Worm (Caenorhabditis elegans) whole organism, L4 larva: ENCODE data around the gene lin-2.

Experiments used
- F37D6.2 ChIP-seq: sonication (generic microtip); optimal IDR thresholded peaks from 2 replicates; lab custom pipeline; 2016; ENCODE audit warnings: mild to moderate bottlenecking, missing genetic modification characterization, missing compliant biosample characterization
- aha-1 ChIP-seq: fragments of 150-350 bp; peaks from one replicate; lab custom pipeline; 2014; ENCODE audit warnings: missing biosample characterization, missing genetic modification characterization
- arid-1 ChIP-seq: fragments of 200-800 bp; sonication (Bioruptor generic); conservative IDR thresholded peaks from 2 replicates; pipeline ENCODE4 v1.3.6; 2022; ENCODE audit warnings: missing genetic modification reagents, missing genetic modification characterization, missing compliant biosample characterization
- attf-4 ChIP-seq: sonication (generic microtip); optimal IDR thresholded peaks from 3 replicates; lab custom pipeline; 2017; ENCODE audit warnings: missing biosample characterization, missing genetic modification characterization
- ceh-20 ChIP-seq: fragments of 200-800 bp; sonication (Bioruptor generic); IDR thresholded peaks from 2 replicates; pipeline ENCODE4 v1.3.6; 2022; ENCODE audit warnings: missing genetic modification reagents, missing genetic modification characterization, missing compliant biosample characterization
- ceh-28 ChIP-seq: fragments of 150-350 bp; optimal IDR thresholded peaks from 2 replicates; lab custom pipeline; 2014; ENCODE audit warnings: missing biosample characterization, missing genetic modification reagents, missing genetic modification characterization
- cey-2 ChIP-seq: sonication (generic microtip); optimal IDR thresholded peaks from 3 replicates; lab custom pipeline; 2017; ENCODE audit warnings: missing genetic modification characterization, mild to moderate bottlenecking, missing compliant biosample characterization, antibody characterized with exemption, borderline replicate concordance; ENCODE audit not compliant: insufficient read depth
- ctbp-1 ChIP-seq: fragments of 200-800 bp; sonication (Bioruptor generic); IDR thresholded peaks from 2 replicates; pipeline ENCODE4 v1.3.6; 2022; ENCODE audit warnings: missing genetic modification reagents, missing genetic modification characterization, missing compliant biosample characterization
- daf-16 ChIP-seq, 3 experiments: sonication (generic microtip); optimal IDR thresholded peaks; 2 replicates each; lab custom pipeline; 2016 to 2017; ENCODE audit warnings: missing genetic modification characterization in 3 of 3, missing genetic modification reagents in 3 of 3, mild to moderate bottlenecking in 2 of 3, missing compliant biosample characterization in 2 of 3, missing biosample characterization in 1 of 3, moderate library complexity in 1 of 3
- daf-19 ChIP-seq: fragments of 200-800 bp; sonication (Bioruptor generic); conservative IDR thresholded peaks from 2 replicates; pipeline ENCODE4 v1.3.6; 2022; ENCODE audit warnings: missing genetic modification characterization, missing compliant biosample characterization
- dmd-6 ChIP-seq: fragments of 200-800 bp; sonication (Bioruptor generic); IDR thresholded peaks from 2 replicates; pipeline ENCODE4 v1.3.6; 2022; ENCODE audit warnings: missing genetic modification reagents, missing genetic modification characterization, missing compliant biosample characterization
- dmd-9 ChIP-seq: fragments of 200-800 bp; sonication (Bioruptor generic); IDR thresholded peaks from 2 replicates; pipeline ENCODE4 v1.3.6; 2022; ENCODE audit warnings: missing genetic modification reagents, missing genetic modification characterization, missing compliant biosample characterization
- dpl-1 ChIP-seq: fragments of 150-350 bp; optimal IDR thresholded peaks from 2 replicates; lab custom pipeline; 2014; ENCODE audit warnings: missing biosample characterization, missing genetic modification reagents, missing genetic modification characterization
- dve-1 ChIP-seq: sonication (generic microtip); optimal IDR thresholded peaks from 2 replicates; lab custom pipeline; 2017; ENCODE audit warnings: antibody characterized with exemption, mild to moderate bottlenecking, missing genetic modification characterization, missing compliant biosample characterization; ENCODE audit not compliant: insufficient read depth
- egl-27 ChIP-seq: sonication (generic microtip); optimal IDR thresholded peaks from 3 replicates; lab custom pipeline; 2017; ENCODE audit warnings: missing biosample characterization, missing genetic modification reagents, missing genetic modification characterization
- fkh-10 ChIP-seq: fragments of 150-350 bp; optimal IDR thresholded peaks from 2 replicates; lab custom pipeline; 2014; ENCODE audit warnings: missing biosample characterization, missing genetic modification reagents, missing genetic modification characterization
- hif-1 ChIP-seq, 2 experiments: sonication (generic microtip); optimal IDR thresholded peaks; 2 replicates each; lab custom pipeline; 2016 to 2017; ENCODE audit warnings: missing compliant biosample characterization in 2 of 2, missing genetic modification characterization in 2 of 2, missing genetic modification reagents in 2 of 2, missing genotype in 2 of 2, mild to moderate bottlenecking in 1 of 2
- hlh-11 ChIP-seq: fragments of 200-800 bp; sonication (Bioruptor generic); optimal IDR thresholded peaks from 2 replicates; lab custom pipeline; 2018; ENCODE audit warnings: mild to moderate bottlenecking, missing genetic modification characterization, missing compliant biosample characterization
- hlh-30 ChIP-seq: sonication (generic microtip); optimal IDR thresholded peaks from 2 replicates; lab custom pipeline; 2017; ENCODE audit warnings: antibody characterized with exemption, mild to moderate bottlenecking, missing genetic modification characterization, missing compliant biosample characterization; ENCODE audit not compliant: insufficient read depth
- hmg-1.1 ChIP-seq: fragments of 200-800 bp; sonication (Bioruptor generic); IDR thresholded peaks from 2 replicates; pipeline ENCODE4 v1.3.6; 2022; ENCODE audit warnings: missing genetic modification reagents, missing genetic modification characterization, missing compliant biosample characterization
- jun-1 ChIP-seq: fragments of 150-350 bp; optimal IDR thresholded peaks from 2 replicates; lab custom pipeline; 2014; ENCODE audit warnings: missing biosample characterization, missing genetic modification reagents, missing genetic modification characterization
- lin-13 ChIP-seq: fragments of 150-350 bp; optimal IDR thresholded peaks from 2 replicates; lab custom pipeline; 2014; ENCODE audit warnings: missing biosample characterization, missing genetic modification reagents, missing genetic modification characterization
- lin-15B ChIP-seq: fragments of 150-350 bp; sonication (generic microtip); optimal IDR thresholded peaks from 3 replicates; lab custom pipeline; 2014; ENCODE audit warnings: missing biosample characterization, missing genetic modification characterization
- mdl-1 ChIP-seq, 2 experiments: fragments of 150-350 bp in 1 of 2; sonication (generic microtip) in 1 of 2; optimal IDR thresholded peaks; 2 replicates each; lab custom pipeline; 2014 to 2017; ENCODE audit warnings: missing biosample characterization in 2 of 2, missing genetic modification characterization in 2 of 2
- mep-1 ChIP-seq: fragments of 150-350 bp; sonication (generic microtip); optimal IDR thresholded peaks from 3 replicates; lab custom pipeline; 2014; ENCODE audit warnings: missing biosample characterization, missing genetic modification characterization
- mes-2 ChIP-seq: sonication (generic microtip); optimal IDR thresholded peaks from 2 replicates; lab custom pipeline; 2016; ENCODE audit warnings: missing genotype, mild to moderate bottlenecking, missing genetic modification characterization, missing compliant biosample characterization; ENCODE audit not compliant: poor library complexity, severe bottlenecking
- mxl-3 ChIP-seq: fragments of 200-800 bp; sonication (Bioruptor generic); optimal IDR thresholded peaks from 2 replicates; lab custom pipeline; 2018; ENCODE audit warnings: mild to moderate bottlenecking, missing genetic modification characterization, missing compliant biosample characterization
- nhr-10 ChIP-seq: fragments of 150-350 bp; optimal IDR thresholded peaks from 2 replicates; lab custom pipeline; 2014; ENCODE audit warnings: missing biosample characterization, missing genetic modification characterization
- nhr-102 ChIP-seq: sonication (generic microtip); optimal IDR thresholded peaks from 2 replicates; lab custom pipeline; 2016; ENCODE audit warnings: mild to moderate bottlenecking, missing genetic modification characterization, moderate library complexity, missing compliant biosample characterization
- nhr-11 ChIP-seq: fragments of 150-350 bp; optimal IDR thresholded peaks from 2 replicates; lab custom pipeline; 2014; ENCODE audit warnings: missing biosample characterization, missing genetic modification characterization
- nhr-28 ChIP-seq: fragments of 150-350 bp; optimal IDR thresholded peaks from 2 replicates; lab custom pipeline; 2014; ENCODE audit warnings: missing biosample characterization, missing genetic modification characterization
- nhr-48 ChIP-seq: sonication (generic microtip); optimal IDR thresholded peaks from 2 replicates; lab custom pipeline; 2016; ENCODE audit warnings: mild to moderate bottlenecking, missing genetic modification characterization, missing compliant biosample characterization
- nhr-76 ChIP-seq: fragments of 150-350 bp; optimal IDR thresholded peaks from 2 replicates; lab custom pipeline; 2014; ENCODE audit warnings: missing biosample characterization, missing genetic modification characterization
- nhr-77 ChIP-seq: fragments of 150-350 bp; optimal IDR thresholded peaks from 2 replicates; lab custom pipeline; 2014; ENCODE audit warnings: missing biosample characterization, missing genetic modification characterization
- php-3 ChIP-seq: fragments of 200-800 bp; sonication (Bioruptor generic); IDR thresholded peaks from 2 replicates; pipeline ENCODE4 v1.3.6; 2022; ENCODE audit warnings: missing genetic modification reagents, missing genetic modification characterization, missing compliant biosample characterization
- pqm-1 ChIP-seq: sonication (generic microtip); optimal IDR thresholded peaks from 2 replicates; lab custom pipeline; 2017; ENCODE audit warnings: missing biosample characterization, missing genetic modification characterization
- sdz-12 ChIP-seq: fragments of 200-800 bp; sonication (Bioruptor generic); optimal IDR thresholded peaks from 2 replicates; lab custom pipeline; 2018; ENCODE audit warnings: mild to moderate bottlenecking, missing genetic modification characterization, missing compliant biosample characterization
- snpc-4 ChIP-seq: fragments of 150-350 bp; optimal IDR thresholded peaks from 2 replicates; lab custom pipeline; 2014; ENCODE audit warnings: missing biosample characterization, missing genetic modification characterization
- tag-97 ChIP-seq: fragments of 200-800 bp; sonication (Bioruptor generic); IDR thresholded peaks from 2 replicates; pipeline ENCODE4 v1.3.6; 2022; ENCODE audit warnings: missing genetic modification characterization, missing compliant biosample characterization
- tra-1 ChIP-seq: fragments of 200-800 bp; sonication (Bioruptor generic); IDR thresholded peaks from 2 replicates; pipeline ENCODE4 v1.3.6; 2022; ENCODE audit warnings: missing genetic modification reagents, missing genetic modification characterization, missing compliant biosample characterization
- unc-62 ChIP-seq, 3 experiments: fragments of 150-350 bp in 1 of 3; sonication (generic microtip); optimal IDR thresholded peaks in 2 of 3; peaks in 1 of 3; 1 replicate in 1 of 3; 2 replicates in 2 of 3; lab custom pipeline; 2014 to 2017; ENCODE audit warnings: missing biosample characterization in 3 of 3, missing genetic modification characterization in 3 of 3, missing genetic modification reagents in 3 of 3, missing genotype in 1 of 3

Gene lin-2

DNA sequence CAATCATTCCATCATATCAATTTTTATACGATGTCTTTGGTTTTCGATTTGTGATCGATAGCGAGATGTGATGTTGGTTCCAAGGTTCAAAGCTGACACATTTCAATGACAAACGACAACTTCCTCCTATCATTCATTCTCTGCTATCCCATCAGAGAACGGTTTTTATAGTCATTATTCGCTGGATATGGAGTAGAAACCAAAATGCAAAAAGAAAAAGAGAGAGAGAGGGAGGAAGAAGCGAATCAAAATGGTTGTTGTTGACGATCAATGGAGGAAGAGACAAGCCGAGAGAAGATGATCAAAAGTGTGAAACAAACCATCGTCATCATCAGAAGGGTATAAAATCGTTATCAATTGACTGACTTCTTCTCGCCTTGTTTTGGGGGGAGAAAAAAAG, 11.6 kb upstream of the lin-2 start, which contains the start of gene T24D3.2:
Gene T24D3.2 (plus strand): TSS at position 304 of the 400 bp plus-strand sequence.
- TF ChIP-seq aha-1 (tag; lab: Kevin White, UChicago) (peak; percentile 69), nhr-28 (tag; lab: Kevin White, UChicago) (peak; percentile 90), hlh-11 (tag; lab: Kevin White, UChicago) (peak; percentile 75), mep-1 (peak; percentile 24), lin-15B (tag; lab: Kevin White, UChicago) (no peak), hlh-30 (tag; lab: Kevin White, UChicago) (no peak), nhr-10 (tag; lab: Kevin White, UChicago) (peak; percentile 92), ceh-20 (GFP tag; lab: Robert Waterston, UW) (peak; percentile 62; the same call in 1 of the 2 replicates), mdl-1 (tag; optimal IDR thresholded peaks at IDR 0.05; lab: Kevin White, UChicago) (peak; percentile 34 to 64), nhr-102 (tag; lab: Kevin White, UChicago) (peak; percentile 3), pqm-1 (tag; lab: Kevin White, UChicago) (no peak), cey-2 (tag; lab: Kevin White, UChicago) (peak; percentile 74), nhr-76 (peak; percentile 73), mxl-3 (peak; percentile 38), nhr-77 (tag; lab: Kevin White, UChicago) (peak; percentile 35), nhr-48 (tag; lab: Kevin White, UChicago) (peak; percentile 88), dmd-6 (GFP tag; lab: Robert Waterston, UW) (peak; percentile 51), ceh-28 (tag; lab: Kevin White, UChicago) (no peak), tra-1 (peak; percentile 74; the same call in 1 of the 2 replicates), dve-1 (peak; percentile 10)
- TF ChIP-seq, all 104 proteins: peak for 16

- no peak for TF ChIP-seq egl-27 (tag; lab: Kevin White, UChicago)
- peak in 1 of 2 experiments; percentile 21 for TF ChIP-seq unc-62 (GFP tag; optimal IDR thresholded peaks at IDR 0.05 in 1 of 2; lab: Kevin White, UChicago)
- no peak for TF ChIP-seq unc-62 (tag; optimal IDR thresholded peaks at IDR 0.05; lab: Kevin White, UChicago)
- TF ChIP-seq ceh-28 (tag; lab: Kevin White, UChicago): no peak
- no peak for TF ChIP-seq hif-1 (tag; optimal IDR thresholded peaks at IDR 0.05; lab: Kevin White, UChicago)
- TF ChIP-seq fkh-10 (GFP tag; lab: Kevin White, UChicago): no peak
- no peak for TF ChIP-seq nhr-11 (tag; lab: Kevin White, UChicago)
- peak; percentile 25 for TF ChIP-seq nhr-77 (tag; lab: Kevin White, UChicago)
- TF ChIP-seq lin-13: no peak
- TF ChIP-seq mdl-1 (tag; optimal IDR thresholded peaks at IDR 0.05; lab: Kevin White, UChicago): peak in 1 of 2 experiments; percentile 50
- no peak for TF ChIP-seq tag-97 (GFP tag; lab: Robert Waterston, UW)
- TF ChIP-seq php-3 (GFP tag; lab: Robert Waterston, UW): no peak
- TF ChIP-seq nhr-76: peak; percentile 23
- TF ChIP-seq dmd-6 (GFP tag; lab: Robert Waterston, UW): peak; percentile 48; the same call in 1 of the 2 replicates
- 0 out of 2 replicates have a peak, but pooled peaks have one; percentile 27 for TF ChIP-seq tra-1
- TF ChIP-seq hlh-30 (tag; lab: Kevin White, UChicago): peak; percentile 69
- TF ChIP-seq snpc-4 (tag; lab: Kevin White, UChicago): no peak
- TF ChIP-seq dve-1: peak; percentile 0
- peak; percentile 31 for TF ChIP-seq hlh-11 (tag; lab: Kevin White, UChicago)
- no peak for TF ChIP-seq arid-1
- TF ChIP-seq mep-1: peak; percentile 22
- peak; percentile 52 for TF ChIP-seq nhr-28 (tag; lab: Kevin White, UChicago)
- TF ChIP-seq, all 104 proteins: peak for 11
Observed at ce11 chrX:12422580-12422979, 8.7 kb upstream of the lin-2 start.

DNA sequence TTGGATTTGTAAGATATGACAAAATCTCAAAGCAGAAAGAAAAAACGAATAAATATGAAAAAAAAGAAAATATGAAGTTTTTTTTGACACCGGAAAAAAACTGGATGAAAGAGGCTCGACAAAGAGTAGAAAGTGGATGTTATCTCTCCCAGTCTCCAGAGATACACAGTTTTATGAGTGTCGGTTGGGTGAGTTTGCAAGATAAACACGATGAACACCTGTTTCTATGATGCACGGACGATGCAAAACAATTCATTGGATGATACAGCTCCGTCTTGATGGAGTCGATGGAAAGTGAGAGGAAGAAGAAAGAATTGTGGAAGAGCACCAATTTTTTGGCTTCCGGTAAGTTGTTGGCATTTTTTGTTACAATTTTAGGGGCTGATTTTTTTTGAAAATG, 2.0 kb upstream of the lin-2 start:
- TF ChIP-seq daf-16 (GFP tag; optimal IDR thresholded peaks at IDR 0.05; lab: Kevin White, UChicago): peak in 1 of 2 experiments; percentile 51
- TF ChIP-seq daf-16 (tag; optimal IDR thresholded peaks at IDR 0.05; lab: Kevin White, UChicago): no peak
- TF ChIP-seq nhr-10 (tag; lab: Kevin White, UChicago): no peak

ce11 chrX:12407297-12407696, 6.5 kb downstream of the lin-2 start:
- TF ChIP-seq tag-97 (GFP tag; lab: Robert Waterston, UW) (no peak), mdl-1 (tag; optimal IDR thresholded peaks at IDR 0.05; lab: Kevin White, UChicago) (no peak), nhr-10 (tag; lab: Kevin White, UChicago) (no peak), dpl-1 (GFP tag; lab: Kevin White, UChicago) (no peak), jun-1 (tag; lab: Kevin White, UChicago) (no peak), sdz-12 (no peak), dmd-9 (GFP tag; lab: Robert Waterston, UW) (no peak), attf-4 (tag; lab: Kevin White, UChicago) (no peak), F37D6.2 (peak; percentile 8), daf-19 (GFP tag; lab: Robert Waterston, UW) (no peak), ceh-28 (tag; lab: Kevin White, UChicago) (no peak), aha-1 (tag; lab: Kevin White, UChicago) (peak; percentile 52), lin-15B (tag; lab: Kevin White, UChicago) (no peak), hlh-11 (tag; lab: Kevin White, UChicago) (no peak), ctbp-1 (GFP tag; lab: Robert Waterston, UW) (peak; percentile 51; the same call in 1 of the 2 replicates), mes-2 (tag; lab: Kevin White, UChicago) (no peak), nhr-77 (tag; lab: Kevin White, UChicago) (no peak), hmg-1.1 (GFP tag; lab: Robert Waterston, UW) (no peak), php-3 (GFP tag; lab: Robert Waterston, UW) (no peak), lin-13 (no peak)
